Fruit fly (Drosophila melanogaster) whole organism, prepupa: ENCODE measurements around the gene CG11593.

ENCODE experiments used
- CG6854 ChIP-seq: fragments of 200-800 bp; sonication (Bioruptor generic); optimal IDR thresholded peaks from 2 replicates; lab custom pipeline; 2017; ENCODE audit warnings: missing biosample characterization, mild to moderate bottlenecking, missing genetic modification characterization
- Sox14 ChIP-seq: fragments of 200-800 bp; sonication (Bioruptor generic); optimal IDR thresholded peaks from 3 replicates; lab custom pipeline; 2016; ENCODE audit warnings: missing biosample characterization, missing genetic modification characterization
- acj6 ChIP-seq: fragments of 200-800 bp; sonication (Bioruptor generic); optimal IDR thresholded peaks from 3 replicates; lab custom pipeline; 2016; ENCODE audit warnings: missing biosample characterization, missing genetic modification characterization
- cyc ChIP-seq: fragments of 200-800 bp; sonication (Bioruptor generic); optimal IDR thresholded peaks from 3 replicates; lab custom pipeline; 2016; ENCODE audit warnings: missing biosample characterization, missing genetic modification characterization
- salr ChIP-seq, 2 experiments: fragments of 200-800 bp; sonication (Bioruptor generic); optimal IDR thresholded peaks; 3 replicates each; lab custom pipeline; 2016 to 2018; ENCODE audit warnings: missing biosample characterization in 2 of 2, missing genetic modification characterization in 2 of 2, mild to moderate bottlenecking in 1 of 2
- spab ChIP-seq: fragments of 200-800 bp; sonication (Bioruptor generic); optimal IDR thresholded peaks from 2 replicates; lab custom pipeline; 2017; ENCODE audit warnings: missing biosample characterization, mild to moderate bottlenecking, missing genetic modification characterization, missing genetic modification reagents

DNA sequence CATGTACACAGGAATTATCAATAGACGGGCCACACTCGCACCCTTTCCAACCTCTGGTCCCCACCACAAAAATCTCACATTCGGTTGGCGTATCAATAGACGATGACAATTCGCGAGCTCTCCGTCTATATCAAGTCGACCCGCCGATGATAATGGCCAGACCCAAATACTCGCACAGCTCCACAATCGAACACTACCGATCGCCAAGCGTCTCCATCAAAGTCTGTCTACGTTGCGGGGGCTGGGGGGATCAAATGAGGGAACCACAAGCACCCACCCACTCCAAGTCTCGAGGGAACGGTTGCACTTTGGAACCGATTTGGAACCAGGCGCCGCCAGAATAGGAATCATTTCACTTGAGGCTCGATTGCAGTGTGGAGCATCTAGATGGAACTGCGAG, 28.1 kb upstream of the CG11593 start:
- TF ChIP-seq acj6 (GFP tag; lab: Kevin White, UChicago) (no peak), cyc (GFP tag; lab: Kevin White, UChicago) (no peak), spab (GFP tag; lab: Kevin White, UChicago) (no peak), Sox14 (no peak), CG6854 (GFP tag; lab: Kevin White, UChicago) (no peak), salr (GFP tag; optimal IDR thresholded peaks at IDR 0.05; lab: Kevin White, UChicago) (no peak)
